Worm (Caenorhabditis elegans) whole organism, L4 larva: ENCODE results near the gene ubc-8.

Experiments
- F26F4.8 ChIP-seq: fragments of 200-800 bp; sonication (Bioruptor generic); conservative IDR thresholded peaks from 2 replicates; pipeline ENCODE4 v1.3.6; 2022; ENCODE audit warnings: missing genetic modification characterization, missing compliant biosample characterization
- F44E2.7 ChIP-seq: fragments of 200-800 bp; sonication (Bioruptor generic); IDR thresholded peaks from 2 replicates; pipeline ENCODE4 v2.1.2; 2022; ENCODE audit warnings: missing genetic modification characterization, missing compliant biosample characterization
- T20F7.1 ChIP-seq: fragments of 200-800 bp; sonication (Bioruptor generic); optimal IDR thresholded peaks from 2 replicates; lab custom pipeline; 2018; ENCODE audit warnings: mild to moderate bottlenecking, missing genetic modification characterization, missing compliant biosample characterization
- Y105C5A.15 ChIP-seq: fragments of 200-800 bp; sonication (Bioruptor generic); IDR thresholded peaks from 2 replicates; pipeline ENCODE4 v1.3.6; 2022; ENCODE audit warnings: missing genetic modification characterization, missing compliant biosample characterization
- Y48G9A.11 ChIP-seq: fragments of 200-800 bp; sonication (Bioruptor generic); IDR thresholded peaks from 2 replicates; pipeline ENCODE4 v1.3.6; 2022; ENCODE audit warnings: missing genetic modification reagents, missing genetic modification characterization, missing compliant biosample characterization
- Y5F2A.4 ChIP-seq: fragments of 200-800 bp; sonication (Bioruptor generic); optimal IDR thresholded peaks from 2 replicates; lab custom pipeline; 2018; ENCODE audit warnings: mild to moderate bottlenecking, missing genetic modification characterization, missing compliant biosample characterization
- Y75B8A.6 ChIP-seq: fragments of 200-800 bp; sonication (Bioruptor generic); IDR thresholded peaks from 2 replicates; pipeline ENCODE4 v1.3.6; 2022; ENCODE audit warnings: missing genetic modification reagents, missing genetic modification characterization, missing compliant biosample characterization
- ZK337.2 ChIP-seq: fragments of 200-800 bp; sonication (Bioruptor generic); IDR thresholded peaks from 2 replicates; pipeline ENCODE4 v1.3.6; 2022; ENCODE audit warnings: missing genetic modification reagents, missing genetic modification characterization, missing compliant biosample characterization
- aha-1 ChIP-seq: fragments of 150-350 bp; peaks from one replicate; lab custom pipeline; 2014; ENCODE audit warnings: missing biosample characterization, missing genetic modification characterization
- ceh-28 ChIP-seq: fragments of 150-350 bp; optimal IDR thresholded peaks from 2 replicates; lab custom pipeline; 2014; ENCODE audit warnings: missing biosample characterization, missing genetic modification reagents, missing genetic modification characterization
- ceh-62 ChIP-seq: sonication (generic microtip); optimal IDR thresholded peaks from 2 replicates; lab custom pipeline; 2017; ENCODE audit warnings: missing biosample characterization, missing genetic modification characterization
- ctbp-1 ChIP-seq: fragments of 200-800 bp; sonication (Bioruptor generic); IDR thresholded peaks from 2 replicates; pipeline ENCODE4 v1.3.6; 2022; ENCODE audit warnings: missing genetic modification reagents, missing genetic modification characterization, missing compliant biosample characterization
- daf-16 ChIP-seq, 3 experiments: sonication (generic microtip); optimal IDR thresholded peaks; 2 replicates each; lab custom pipeline; 2016 to 2017; ENCODE audit warnings: missing genetic modification characterization in 3 of 3, missing genetic modification reagents in 3 of 3, mild to moderate bottlenecking in 2 of 3, missing compliant biosample characterization in 2 of 3, missing biosample characterization in 1 of 3, moderate library complexity in 1 of 3
- daf-8 ChIP-seq: fragments of 200-800 bp; sonication (Bioruptor generic); IDR thresholded peaks from 2 replicates; pipeline ENCODE4 v1.3.6; 2022; ENCODE audit warnings: missing genetic modification characterization, missing compliant biosample characterization
- dmd-6 ChIP-seq: fragments of 200-800 bp; sonication (Bioruptor generic); IDR thresholded peaks from 2 replicates; pipeline ENCODE4 v1.3.6; 2022; ENCODE audit warnings: missing genetic modification reagents, missing genetic modification characterization, missing compliant biosample characterization
- dmd-9 ChIP-seq: fragments of 200-800 bp; sonication (Bioruptor generic); IDR thresholded peaks from 2 replicates; pipeline ENCODE4 v1.3.6; 2022; ENCODE audit warnings: missing genetic modification reagents, missing genetic modification characterization, missing compliant biosample characterization
- dpl-1 ChIP-seq: fragments of 150-350 bp; optimal IDR thresholded peaks from 2 replicates; lab custom pipeline; 2014; ENCODE audit warnings: missing biosample characterization, missing genetic modification reagents, missing genetic modification characterization
- hlh-11 ChIP-seq: fragments of 200-800 bp; sonication (Bioruptor generic); optimal IDR thresholded peaks from 2 replicates; lab custom pipeline; 2018; ENCODE audit warnings: mild to moderate bottlenecking, missing genetic modification characterization, missing compliant biosample characterization
- hlh-30 ChIP-seq: sonication (generic microtip); optimal IDR thresholded peaks from 2 replicates; lab custom pipeline; 2017; ENCODE audit warnings: antibody characterized with exemption, mild to moderate bottlenecking, missing genetic modification characterization, missing compliant biosample characterization; ENCODE audit not compliant: insufficient read depth
- hmg-1.1 ChIP-seq: fragments of 200-800 bp; sonication (Bioruptor generic); IDR thresholded peaks from 2 replicates; pipeline ENCODE4 v1.3.6; 2022; ENCODE audit warnings: missing genetic modification reagents, missing genetic modification characterization, missing compliant biosample characterization
- lim-7 ChIP-seq: fragments of 200-800 bp; sonication (Bioruptor generic); IDR thresholded peaks from 2 replicates; pipeline ENCODE4 v1.3.6; 2022; ENCODE audit warnings: missing genetic modification characterization, missing compliant biosample characterization
- lin-1 ChIP-seq: fragments of 200-800 bp; sonication (Bioruptor generic); IDR thresholded peaks from 2 replicates; pipeline ENCODE4 v1.3.6; 2022; ENCODE audit warnings: missing genetic modification reagents, missing genetic modification characterization, missing compliant biosample characterization
- lin-15B ChIP-seq: fragments of 150-350 bp; sonication (generic microtip); optimal IDR thresholded peaks from 3 replicates; lab custom pipeline; 2014; ENCODE audit warnings: missing biosample characterization, missing genetic modification characterization
- lin-29 ChIP-seq: fragments of 200-800 bp; sonication (Bioruptor generic); IDR thresholded peaks from 2 replicates; pipeline ENCODE4 v1.3.6; 2022; ENCODE audit warnings: missing genetic modification reagents, missing genetic modification characterization, missing compliant biosample characterization
- lin-38 ChIP-seq: fragments of 200-800 bp; sonication (Bioruptor generic); IDR thresholded peaks from 2 replicates; pipeline ENCODE4 v1.3.6; 2022; ENCODE audit warnings: missing genetic modification reagents, missing genetic modification characterization, missing compliant biosample characterization
- lin-39 ChIP-seq: fragments of 150-350 bp; optimal IDR thresholded peaks from 2 replicates; lab custom pipeline; 2014; ENCODE audit warnings: missing biosample characterization, missing genetic modification reagents, missing genetic modification characterization
- lsy-2 ChIP-seq, 2 experiments: fragments of 150-350 bp in 1 of 2; sonication (generic microtip) in 1 of 2; optimal IDR thresholded peaks; 2 replicates each; lab custom pipeline; 2014 to 2017; ENCODE audit warnings: missing biosample characterization in 2 of 2, missing genetic modification characterization in 2 of 2
- mep-1 ChIP-seq: fragments of 150-350 bp; sonication (generic microtip); optimal IDR thresholded peaks from 3 replicates; lab custom pipeline; 2014; ENCODE audit warnings: missing biosample characterization, missing genetic modification characterization
- mes-2 ChIP-seq: sonication (generic microtip); optimal IDR thresholded peaks from 2 replicates; lab custom pipeline; 2016; ENCODE audit warnings: missing genotype, mild to moderate bottlenecking, missing genetic modification characterization, missing compliant biosample characterization; ENCODE audit not compliant: poor library complexity, severe bottlenecking
- mxl-2 ChIP-seq: fragments of 200-800 bp; sonication (Bioruptor generic); conservative IDR thresholded peaks from 2 replicates; pipeline ENCODE4 v1.3.6; 2022; ENCODE audit warnings: missing genetic modification reagents, missing genetic modification characterization, missing compliant biosample characterization
- nhr-25 ChIP-seq: sonication (generic microtip); optimal IDR thresholded peaks from 2 replicates; lab custom pipeline; 2017; ENCODE audit warnings: missing genetic modification characterization, mild to moderate bottlenecking, missing compliant biosample characterization, antibody characterized with exemption, moderate library complexity, borderline replicate concordance; ENCODE audit not compliant: insufficient read depth
- nhr-42 ChIP-seq: fragments of 200-800 bp; sonication (Bioruptor generic); IDR thresholded peaks from 2 replicates; pipeline ENCODE4 v1.3.6; 2022; ENCODE audit warnings: missing genetic modification characterization, missing compliant biosample characterization
- nhr-77 ChIP-seq: fragments of 150-350 bp; optimal IDR thresholded peaks from 2 replicates; lab custom pipeline; 2014; ENCODE audit warnings: missing biosample characterization, missing genetic modification characterization
- pqm-1 ChIP-seq: sonication (generic microtip); optimal IDR thresholded peaks from 2 replicates; lab custom pipeline; 2017; ENCODE audit warnings: missing biosample characterization, missing genetic modification characterization
- rbr-2 ChIP-seq: sonication (generic microtip); optimal IDR thresholded peaks from 2 replicates; lab custom pipeline; 2016; ENCODE audit warnings: missing genotype, missing genetic modification characterization, missing compliant biosample characterization
- sdz-12 ChIP-seq: fragments of 200-800 bp; sonication (Bioruptor generic); optimal IDR thresholded peaks from 2 replicates; lab custom pipeline; 2018; ENCODE audit warnings: mild to moderate bottlenecking, missing genetic modification characterization, missing compliant biosample characterization
- set-16 ChIP-seq: fragments of 200-800 bp; sonication (Bioruptor generic); IDR thresholded peaks from 2 replicates; pipeline ENCODE4 v1.3.6; 2022; ENCODE audit warnings: missing genetic modification reagents, missing genetic modification characterization, missing compliant biosample characterization
- snpc-4 ChIP-seq: fragments of 150-350 bp; optimal IDR thresholded peaks from 2 replicates; lab custom pipeline; 2014; ENCODE audit warnings: missing biosample characterization, missing genetic modification characterization
- spr-1 ChIP-seq: sonication (generic microtip); optimal IDR thresholded peaks from 2 replicates; lab custom pipeline; 2016; ENCODE audit warnings: mild to moderate bottlenecking, missing genetic modification characterization, missing compliant biosample characterization
- unc-62 ChIP-seq, 3 experiments: fragments of 150-350 bp in 1 of 3; sonication (generic microtip); optimal IDR thresholded peaks in 2 of 3; peaks in 1 of 3; 1 replicate in 1 of 3; 2 replicates in 2 of 3; lab custom pipeline; 2014 to 2017; ENCODE audit warnings: missing biosample characterization in 3 of 3, missing genetic modification characterization in 3 of 3, missing genetic modification reagents in 3 of 3, missing genotype in 1 of 3
- zag-1 ChIP-seq: fragments of 150-350 bp; optimal IDR thresholded peaks from 2 replicates; lab custom pipeline; 2014; ENCODE audit warnings: missing biosample characterization, missing genetic modification characterization
- zfp-2 ChIP-seq: sonication (generic microtip); optimal IDR thresholded peaks from 2 replicates; lab custom pipeline; 2016; ENCODE audit warnings: mild to moderate bottlenecking, missing genetic modification characterization, missing compliant biosample characterization
- zfp-3 ChIP-seq: fragments of 200-800 bp; sonication (Bioruptor generic); conservative IDR thresholded peaks from 2 replicates; pipeline ENCODE4 v1.3.6; 2022; ENCODE audit warnings: missing genetic modification reagents, missing genetic modification characterization, missing compliant biosample characterization
- zip-11 ChIP-seq: fragments of 200-800 bp; sonication (Bioruptor generic); IDR thresholded peaks from 2 replicates; pipeline ENCODE4 v1.3.6; 2022; ENCODE audit warnings: missing genetic modification characterization, missing compliant biosample characterization
- zip-2 ChIP-seq: fragments of 150-350 bp; optimal IDR thresholded peaks from 2 replicates; lab custom pipeline; 2014; ENCODE audit warnings: missing biosample characterization, missing genetic modification characterization
- ztf-11 ChIP-seq: fragments of 150-350 bp; optimal IDR thresholded peaks from 2 replicates; lab custom pipeline; 2014; ENCODE audit warnings: missing biosample characterization, missing genetic modification characterization
- ztf-7 ChIP-seq: fragments of 150-350 bp; optimal IDR thresholded peaks from 2 replicates; lab custom pipeline; 2014; ENCODE audit warnings: missing biosample characterization, missing genetic modification characterization

ubc-8 gene

ce11 chrIV:2666127-2666526, 40.9 kb downstream of the ubc-8 start:
- TF ChIP-seq lin-38 = peak; percentile 88
- peak in 1 of 2 experiments; percentile 28 for TF ChIP-seq lsy-2 (tag; optimal IDR thresholded peaks at IDR 0.05; lab: Kevin White, UChicago)
- no peak for TF ChIP-seq Y75B8A.6 (GFP tag; lab: Robert Waterston, UW)
- peak; percentile 34 for TF ChIP-seq mes-2 (tag; lab: Kevin White, UChicago)

ce11 chrIV:2665388-2665978, 41.6 kb downstream of the ubc-8 start:
- TF ChIP-seq lin-29 (GFP tag; lab: Robert Waterston, UW) = peak; percentile 59; the same call in 1 of the 2 replicates
- no peak for TF ChIP-seq ceh-62 (tag; lab: Kevin White, UChicago)
- no peak for TF ChIP-seq lin-39 (tag; lab: Kevin White, UChicago)
- TF ChIP-seq Y105C5A.15 (GFP tag; lab: Robert Waterston, UW) = 0 out of 2 replicates have a peak, but pooled peaks have one; percentile 22
- no peak for TF ChIP-seq zag-1 (tag; lab: Kevin White, UChicago)
- no peak for TF ChIP-seq nhr-77
- TF ChIP-seq lin-1 (GFP tag; lab: Robert Waterston, UW) = no peak
- no peak for TF ChIP-seq set-16 (GFP tag; lab: Robert Waterston, UW)
- TF ChIP-seq ztf-7 (tag; lab: Kevin White, UChicago) = no peak
- TF ChIP-seq sdz-12 (GFP tag; lab: Kevin White, UChicago) = no peak
- TF ChIP-seq ctbp-1 (GFP tag; lab: Robert Waterston, UW) = no peak
- peak; percentile 40 for TF ChIP-seq hlh-11 (tag; lab: Kevin White, UChicago)
- no peak for TF ChIP-seq snpc-4 (tag; lab: Kevin White, UChicago)
- peak; percentile 63 to 67 for TF ChIP-seq daf-16 (GFP tag; optimal IDR thresholded peaks at IDR 0.05; lab: Kevin White, UChicago)
- TF ChIP-seq daf-16 (tag; optimal IDR thresholded peaks at IDR 0.05; lab: Kevin White, UChicago) = no peak
- no peak; the same call in 1 of the 2 replicates for TF ChIP-seq zfp-3 (GFP tag; lab: Robert Waterston, UW)
- TF ChIP-seq hmg-1.1 (GFP tag; lab: Robert Waterston, UW) = 0 out of 2 replicates have a peak, but pooled peaks have one; percentile 11
- TF ChIP-seq F44E2.7 (GFP tag; lab: Robert Waterston, UW) = 0 out of 2 replicates have a peak, but pooled peaks have one; percentile 77
- no peak for TF ChIP-seq rbr-2
- no peak for TF ChIP-seq mep-1 (tag; lab: Kevin White, UChicago)
- peak; percentile 74 for TF ChIP-seq lin-38
- no peak for TF ChIP-seq zfp-2 (tag; lab: Kevin White, UChicago)
- TF ChIP-seq pqm-1 (tag; lab: Kevin White, UChicago) = no peak
- no peak for TF ChIP-seq nhr-25
- no peak for TF ChIP-seq spr-1
- no peak for TF ChIP-seq dpl-1 (GFP tag; lab: Kevin White, UChicago)
- TF ChIP-seq mxl-2 (GFP tag; lab: Robert Waterston, UW) = no peak
- TF ChIP-seq T20F7.1 (GFP tag; lab: Kevin White, UChicago) = no peak
- TF ChIP-seq dmd-9 = no peak
- peak in 1 of 2 experiments; percentile 91 for TF ChIP-seq unc-62 (GFP tag; optimal IDR thresholded peaks at IDR 0.05 in 1 of 2; lab: Kevin White, UChicago)
- no peak for TF ChIP-seq unc-62 (tag; optimal IDR thresholded peaks at IDR 0.05; lab: Kevin White, UChicago)
- no peak for TF ChIP-seq daf-8 (GFP tag; lab: Robert Waterston, UW)
- 0 out of 2 replicates have a peak, but pooled peaks have one; percentile 8 for TF ChIP-seq dmd-6 (GFP tag; lab: Robert Waterston, UW)
- peak; percentile 74; the same call in 1 of the 2 replicates for TF ChIP-seq F26F4.8 (GFP tag; lab: Robert Waterston, UW)
- no peak for TF ChIP-seq lin-15B (tag; lab: Kevin White, UChicago)
- no peak for TF ChIP-seq ceh-28 (tag; lab: Kevin White, UChicago)
- TF ChIP-seq zip-11 (GFP tag; lab: Robert Waterston, UW) = no peak
- peak; percentile 72 for TF ChIP-seq Y48G9A.11 (GFP tag; lab: Robert Waterston, UW)
- no peak for TF ChIP-seq zip-2 (tag; lab: Kevin White, UChicago)
- 0 out of 2 replicates have a peak, but pooled peaks have one; percentile 16 for TF ChIP-seq nhr-42 (GFP tag; lab: Robert Waterston, UW)
- TF ChIP-seq aha-1 (tag; lab: Kevin White, UChicago) = no peak
- TF ChIP-seq lim-7 (GFP tag; lab: Robert Waterston, UW) = peak; percentile 80
- TF ChIP-seq ztf-11 (tag; lab: Kevin White, UChicago) = no peak
- TF ChIP-seq Y5F2A.4 (GFP tag; lab: Kevin White, UChicago) = peak; percentile 15
- TF ChIP-seq hlh-30 (tag; lab: Kevin White, UChicago) = peak; percentile 4
- TF ChIP-seq ZK337.2 (GFP tag; lab: Robert Waterston, UW) = no peak
